Fruit fly (Drosophila melanogaster) whole organism, embryonic: ENCODE data around the gene CG43338.
A peak's percentile ranks its signal among the peaks of the same experiment; 100 is the strongest.

Source experiments
- ATbp ChIP-seq: fragments of 200-800 bp; sonication (Bioruptor generic); optimal IDR thresholded peaks from 2 replicates; lab custom pipeline; 2017; ENCODE audit warnings: missing biosample characterization, mild to moderate bottlenecking, missing genetic modification characterization, missing genetic modification reagents
- Asciz ChIP-seq: fragments of 200-800 bp; sonication (Bioruptor generic); optimal IDR thresholded peaks from 2 replicates; lab custom pipeline; 2017; ENCODE audit warnings: missing biosample characterization, mild to moderate bottlenecking, missing genetic modification characterization, missing genetic modification reagents
- Blimp-1 ChIP-seq: fragments of 200-800 bp; sonication (Bioruptor generic); optimal IDR thresholded peaks from 3 replicates; lab custom pipeline; 2018; ENCODE audit warnings: missing biosample characterization, missing genetic modification characterization, mild to moderate bottlenecking, moderate library complexity, missing genetic modification reagents
- BtbVII ChIP-seq: fragments of 200-800 bp; sonication (Bioruptor generic); optimal IDR thresholded peaks from 3 replicates; lab custom pipeline; 2017; ENCODE audit warnings: missing biosample characterization, mild to moderate bottlenecking, missing genetic modification characterization
- CG10209 ChIP-seq: fragments of 200-800 bp; sonication (Bioruptor generic); optimal IDR thresholded peaks from 3 replicates; lab custom pipeline; 2017; ENCODE audit warnings: missing biosample characterization, mild to moderate bottlenecking, missing genetic modification characterization, missing genetic modification reagents
- CG10321 ChIP-seq: fragments of 200-800 bp; sonication (Bioruptor generic); IDR thresholded peaks from 2 replicates; pipeline ENCODE4 v1.3.6; 2022; ENCODE audit warnings: missing biosample characterization, missing genetic modification characterization
- CG11504 ChIP-seq: fragments of 200-800 bp; sonication (Bioruptor generic); optimal IDR thresholded peaks from 3 replicates; lab custom pipeline; 2019; ENCODE audit warnings: missing biosample characterization, mild to moderate bottlenecking, missing genetic modification characterization, moderate library complexity
- CG1529 ChIP-seq: fragments of 200-800 bp; sonication (Bioruptor generic); optimal IDR thresholded peaks from 3 replicates; lab custom pipeline; 2018; ENCODE audit warnings: missing biosample characterization, missing genetic modification characterization
- CG17359 ChIP-seq: fragments of 200-800 bp; sonication (Bioruptor generic); optimal IDR thresholded peaks from 3 replicates; lab custom pipeline; 2018; ENCODE audit warnings: missing biosample characterization, mild to moderate bottlenecking, missing genetic modification characterization, moderate library complexity
- CG18599 ChIP-seq: fragments of 200-800 bp; sonication (Bioruptor generic); optimal IDR thresholded peaks from 3 replicates; lab custom pipeline; 2017; ENCODE audit warnings: missing biosample characterization, missing genetic modification characterization, mild to moderate bottlenecking, moderate library complexity, missing genetic modification reagents
- CG2202 ChIP-seq: fragments of 200-800 bp; sonication (Bioruptor generic); optimal IDR thresholded peaks from 2 replicates; lab custom pipeline; 2018; ENCODE audit warnings: missing biosample characterization, mild to moderate bottlenecking, missing genetic modification characterization
- CG2712 ChIP-seq: fragments of 200-800 bp; optimal IDR thresholded peaks from 3 replicates; lab custom pipeline; 2019; ENCODE audit warnings: missing biosample characterization, mild to moderate bottlenecking, missing genetic modification characterization, moderate library complexity
- CG31365 ChIP-seq: fragments of 200-800 bp; sonication (Bioruptor generic); optimal IDR thresholded peaks from 2 replicates; lab custom pipeline; 2018; ENCODE audit warnings: missing biosample characterization, mild to moderate bottlenecking, missing genetic modification characterization
- CG3407 ChIP-seq: fragments of 200-800 bp; sonication (Bioruptor generic); optimal IDR thresholded peaks from 2 replicates; lab custom pipeline; 2018; ENCODE audit warnings: missing biosample characterization, mild to moderate bottlenecking, missing genetic modification characterization
- CG4282 ChIP-seq: fragments of 200-800 bp; sonication (Bioruptor generic); optimal IDR thresholded peaks from 2 replicates; lab custom pipeline; 2016; ENCODE audit warnings: missing biosample characterization, missing genetic modification characterization
- CG5180 ChIP-seq: fragments of 200-800 bp; sonication (Bioruptor generic); optimal IDR thresholded peaks from 3 replicates; lab custom pipeline; 2017; ENCODE audit warnings: missing biosample characterization, missing genetic modification characterization, mild to moderate bottlenecking, moderate library complexity, missing genetic modification reagents
- CG6683 ChIP-seq: fragments of 200-800 bp; sonication (Bioruptor generic); optimal IDR thresholded peaks from 2 replicates; lab custom pipeline; 2017; ENCODE audit warnings: missing biosample characterization, mild to moderate bottlenecking, missing genetic modification characterization, missing genetic modification reagents
- CG6791 ChIP-seq: fragments of 200-800 bp; sonication (Bioruptor generic); IDR thresholded peaks from 3 replicates; pipeline ENCODE4 v1.3.6; 2022; ENCODE audit warnings: missing biosample characterization, missing genetic modification characterization; ENCODE audit not compliant: partially characterized antibody
- CG7987 ChIP-seq: fragments of 200-800 bp; sonication (Bioruptor generic); optimal IDR thresholded peaks from 2 replicates; lab custom pipeline; 2018; ENCODE audit warnings: missing biosample characterization, mild to moderate bottlenecking, missing genetic modification characterization, moderate library complexity
- CG8944 ChIP-seq: fragments of 200-800 bp; sonication (Bioruptor generic); optimal IDR thresholded peaks from 3 replicates; lab custom pipeline; 2016; ENCODE audit warnings: missing biosample characterization, missing genetic modification characterization
- Ets65A ChIP-seq: fragments of 200-800 bp; sonication (Bioruptor generic); peaks from one replicate; lab custom pipeline; 2016; ENCODE audit warnings: missing biosample characterization, missing genetic modification characterization
- Hmr ChIP-seq: fragments of 200-800 bp; sonication (Bioruptor generic); optimal IDR thresholded peaks from 3 replicates; lab custom pipeline; 2017; ENCODE audit warnings: mild to moderate bottlenecking, missing biosample characterization, missing genetic modification reagents, missing genetic modification characterization
- Jarid2 ChIP-seq: fragments of 200-800 bp; sonication (Bioruptor generic); optimal IDR thresholded peaks from 3 replicates; lab custom pipeline; 2017; ENCODE audit warnings: mild to moderate bottlenecking, missing biosample characterization, missing genetic modification reagents, missing genetic modification characterization
- Meics ChIP-seq: fragments of 200-800 bp; sonication (Bioruptor generic); optimal IDR thresholded peaks from 2 replicates; lab custom pipeline; 2017; ENCODE audit warnings: missing biosample characterization, mild to moderate bottlenecking, missing genetic modification characterization
- Nf-YA ChIP-seq: fragments of 200-800 bp; sonication (Bioruptor generic); IDR thresholded peaks from 2 replicates; pipeline ENCODE4 v1.3.6; 2022; ENCODE audit warnings: missing biosample characterization, missing genetic modification characterization
- Pdp1 ChIP-seq, 2 experiments: fragments of 200-800 bp; sonication (Bioruptor generic); optimal IDR thresholded peaks; 3 replicates each; lab custom pipeline; 2016; ENCODE audit warnings: missing biosample characterization in 2 of 2, missing genetic modification characterization in 2 of 2, mild to moderate bottlenecking in 1 of 2, moderate library complexity in 1 of 2
- Rfx ChIP-seq: fragments of 200-800 bp; sonication (Bioruptor generic); IDR thresholded peaks from 2 replicates; pipeline ENCODE4 v1.3.6; 2022; ENCODE audit warnings: missing biosample characterization, missing genetic modification characterization
- Xbp1 ChIP-seq: fragments of 200-800 bp; sonication (Bioruptor generic); optimal IDR thresholded peaks from 3 replicates; lab custom pipeline; 2016; ENCODE audit warnings: missing biosample characterization, mild to moderate bottlenecking, missing genetic modification characterization
- Xrp1 ChIP-seq: fragments of 200-800 bp; sonication (Bioruptor generic); IDR thresholded peaks from 2 replicates; pipeline ENCODE4 v1.3.6; 2022; ENCODE audit warnings: missing biosample characterization, missing genetic modification characterization
- br ChIP-seq: fragments of >200 bp; optimal IDR thresholded peaks from 2 replicates; lab custom pipeline; 2017
- caup ChIP-seq: fragments of 200-800 bp; sonication (Bioruptor generic); optimal IDR thresholded peaks from 3 replicates; lab custom pipeline; 2017; ENCODE audit warnings: missing biosample characterization, mild to moderate bottlenecking, missing genetic modification characterization, moderate library complexity; ENCODE audit not compliant: severe bottlenecking
- chinmo ChIP-seq: fragments of 200-800 bp; sonication (Bioruptor generic); IDR thresholded peaks from 4 replicates; pipeline ENCODE4 v1.3.6; 2022; ENCODE audit warnings: missing biosample characterization, missing genetic modification characterization; ENCODE audit not compliant: partially characterized antibody
- chm ChIP-seq: fragments of 200-800 bp; sonication (Bioruptor generic); IDR thresholded peaks from 2 replicates; pipeline ENCODE4 v1.3.6; 2022; ENCODE audit warnings: missing biosample characterization, missing genetic modification characterization
- ci ChIP-seq: fragments of 200-800 bp; sonication (Bioruptor generic); IDR thresholded peaks from 3 replicates; pipeline ENCODE4 v1.3.6; 2022; ENCODE audit warnings: missing biosample characterization, missing genetic modification characterization
- crol ChIP-seq: fragments of 200-800 bp; sonication (Bioruptor generic); IDR thresholded peaks from 2 replicates; pipeline ENCODE4 v1.3.6; 2022; ENCODE audit warnings: missing biosample characterization, missing genetic modification characterization
- cwo ChIP-seq: fragments of 200-800 bp; sonication (Bioruptor generic); optimal IDR thresholded peaks from 3 replicates; lab custom pipeline; 2017; ENCODE audit warnings: missing biosample characterization, missing genetic modification characterization, mild to moderate bottlenecking, moderate library complexity, missing genetic modification reagents
- dysf ChIP-seq: fragments of 200-800 bp; sonication (Bioruptor generic); IDR thresholded peaks from 3 replicates; pipeline ENCODE4 v1.3.6; 2022; ENCODE audit warnings: missing biosample characterization, missing genetic modification characterization
- emc ChIP-seq: fragments of 200-800 bp; sonication (Bioruptor generic); optimal IDR thresholded peaks from 2 replicates; lab custom pipeline; 2016; ENCODE audit warnings: missing biosample characterization, missing genetic modification characterization
- gem ChIP-seq: fragments of 200-800 bp; sonication (Bioruptor generic); optimal IDR thresholded peaks from 2 replicates; lab custom pipeline; 2019; ENCODE audit warnings: missing biosample characterization, mild to moderate bottlenecking, missing genetic modification characterization, moderate library complexity
- grau ChIP-seq: fragments of 200-800 bp; optimal IDR thresholded peaks from 3 replicates; lab custom pipeline; 2019; ENCODE audit warnings: missing biosample characterization, mild to moderate bottlenecking, missing genetic modification characterization, moderate library complexity
- lab ChIP-seq: fragments of 200-800 bp; sonication (Bioruptor generic); optimal IDR thresholded peaks from 3 replicates; lab custom pipeline; 2017; ENCODE audit warnings: missing biosample characterization, missing genetic modification characterization, mild to moderate bottlenecking, moderate library complexity, missing genetic modification reagents
- odd ChIP-seq: fragments of 200-800 bp; sonication (Bioruptor generic); optimal IDR thresholded peaks from 2 replicates; lab custom pipeline; 2017; ENCODE audit warnings: missing biosample characterization, mild to moderate bottlenecking, missing genetic modification characterization
- pan ChIP-seq, 4 experiments: fragments of >200 bp in 3 of 4; fragments of 200-800 bp in 1 of 4; sonication (Bioruptor generic) in 1 of 4; optimal IDR thresholded peaks in 3 of 4; IDR thresholded peaks in 1 of 4; 2 replicates each; pipeline versions ENCODE4 v1.3.6 to Lab custom; 2017 to 2022; ENCODE audit warnings: missing biosample characterization in 2 of 4, missing genetic modification characterization in 2 of 4, mixed read lengths in 1 of 4
- pros ChIP-seq: fragments of 200-800 bp; sonication (Bioruptor generic); optimal IDR thresholded peaks from 3 replicates; lab custom pipeline; 2019; ENCODE audit warnings: missing biosample characterization, mild to moderate bottlenecking, missing genetic modification characterization, moderate library complexity
- sens ChIP-seq: fragments of 200-800 bp; sonication (Bioruptor generic); peaks from one replicate; lab custom pipeline; 2016; ENCODE audit warnings: missing biosample characterization, missing genetic modification characterization
- wek ChIP-seq: fragments of 200-800 bp; sonication (Bioruptor generic); optimal IDR thresholded peaks from 3 replicates; lab custom pipeline; 2018; ENCODE audit warnings: missing biosample characterization, mild to moderate bottlenecking, missing genetic modification characterization, moderate library complexity
- z ChIP-seq: fragments of 200-800 bp; sonication (Bioruptor generic); IDR thresholded peaks from 3 replicates; pipeline ENCODE4 v1.3.6; 2022; ENCODE audit warnings: missing biosample characterization, missing genetic modification characterization

The CG43338 gene

DNA sequence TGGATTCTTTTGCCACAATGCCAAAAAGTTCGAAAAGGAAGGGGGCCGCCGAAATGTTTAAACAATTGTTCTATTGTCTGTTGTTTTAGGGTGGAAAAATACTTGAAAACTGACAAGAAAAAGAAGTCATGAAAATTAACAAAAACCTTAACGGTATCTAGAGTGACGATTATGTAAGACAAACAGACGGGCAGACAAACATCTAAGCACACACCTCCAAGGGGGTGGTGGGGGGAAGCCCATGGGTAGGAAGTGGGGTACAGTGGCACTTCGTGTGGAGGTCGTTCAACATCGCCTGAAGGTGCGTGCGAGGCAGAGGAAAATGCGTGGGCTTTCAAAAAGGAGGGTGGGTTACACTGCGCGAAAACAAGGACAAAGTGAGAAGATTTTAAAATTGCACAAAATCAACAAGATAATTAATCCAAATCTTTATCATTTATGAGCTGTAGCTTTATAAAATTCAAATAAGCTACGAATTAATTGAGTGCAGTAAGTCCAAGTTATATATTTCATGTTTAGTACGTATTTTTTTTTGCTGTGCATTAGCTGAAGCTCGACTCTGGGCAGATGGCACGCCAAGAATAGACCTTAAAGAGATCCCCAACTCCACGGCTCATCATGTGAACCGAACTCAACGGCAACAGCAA lies 46.4 kb upstream of the CG43338 start (continued):
- TF ChIP-seq CG8944 (GFP tag; lab: Kevin White, UChicago) (no peak), CG6683 (GFP tag; lab: Kevin White, UChicago) (no peak), CG31365 (no peak), CG11504 (tag; lab: Kevin White, UChicago) (peak; percentile 20), Nf-YA (0 out of 2 replicates have a peak, but pooled peaks have one; percentile 18), CG7987 (peak; percentile 51), pan (optimal IDR thresholded peaks at IDR 0.05; lab: Kevin White, UChicago) (no peak), pan (GFP tag; optimal IDR thresholded peaks at IDR 0.05 in 1 of 2, IDR thresholded peaks at IDR 0.05 in 1 of 2) (peak in 1 of 2 experiments; percentile 30), CG10321 (GFP tag; lab: Robert Waterston, UW) (0 out of 2 replicates have a peak, but pooled peaks have one; percentile 8), gem (peak; percentile 15), ci (GFP tag; lab: Robert Waterston, UW) (0 out of 3 replicates have a peak, but pooled peaks have one; percentile 33), Rfx (GFP tag; lab: Robert Waterston, UW) (peak; percentile 19; the same call in 1 of the 2 replicates), CG17359 (tag; lab: Kevin White, UChicago) (peak; percentile 18), grau (peak; percentile 30), odd (GFP tag; lab: Kevin White, UChicago) (peak; percentile 6), Hmr (GFP tag; lab: Kevin White, UChicago) (peak; percentile 9), wek (peak; percentile 23), z (GFP tag; lab: Robert Waterston, UW) (no peak), Blimp-1 (GFP tag; lab: Kevin White, UChicago) (peak; percentile 0), chinmo (GFP tag; lab: Robert Waterston, UW) (no peak), CG4282 (GFP tag; lab: Kevin White, UChicago) (no peak), Jarid2 (GFP tag; lab: Kevin White, UChicago) (peak; percentile 2), CG6791 (GFP tag; lab: Robert Waterston, UW) (no peak), caup (GFP tag; lab: Kevin White, UChicago) (peak; percentile 18), Ets65A (peak; percentile 87), Pdp1 (GFP tag; optimal IDR thresholded peaks at IDR 0.05; lab: Kevin White, UChicago) (peak in 1 of 2 experiments; percentile 73), CG5180 (GFP tag; lab: Kevin White, UChicago) (peak; percentile 5), Meics (GFP tag; lab: Kevin White, UChicago) (peak; percentile 17), Asciz (peak; percentile 50), lab (GFP tag; lab: Kevin White, UChicago) (peak; percentile 54), chm (GFP tag; lab: Robert Waterston, UW) (0 out of 2 replicates have a peak, but pooled peaks have one; percentile 23), BtbVII (peak; percentile 47), CG1529 (GFP tag; lab: Kevin White, UChicago) (peak; percentile 11), CG18599 (GFP tag; lab: Kevin White, UChicago) (peak; percentile 22), dysf (GFP tag; lab: Robert Waterston, UW) (0 out of 3 replicates have a peak, but pooled peaks have one; percentile 34), CG2202 (tag; lab: Kevin White, UChicago) (peak; percentile 6), cwo (GFP tag; lab: Kevin White, UChicago) (peak; percentile 18), CG2712 (tag; lab: Kevin White, UChicago) (peak; percentile 31), emc (GFP tag; lab: Kevin White, UChicago) (no peak), Xrp1 (GFP tag; lab: Robert Waterston, UW) (peak; percentile 39; the same call in 1 of the 2 replicates), sens (GFP tag; lab: Kevin White, UChicago) (peak; percentile 54), pros (GFP tag; lab: Kevin White, UChicago) (no peak), ATbp (GFP tag; lab: Kevin White, UChicago) (peak; percentile 76), CG3407 (peak; percentile 31), br (lab: Kevin White, UChicago) (no peak), CG10209 (GFP tag; lab: Kevin White, UChicago) (peak; percentile 15), crol (GFP tag; lab: Robert Waterston, UW) (peak; percentile 74), Xbp1 (GFP tag; lab: Kevin White, UChicago) (peak; percentile 1)
